Worm (Caenorhabditis elegans): ENCODE measurements around the gene srh-291.

The srh-291 gene

DNA sequence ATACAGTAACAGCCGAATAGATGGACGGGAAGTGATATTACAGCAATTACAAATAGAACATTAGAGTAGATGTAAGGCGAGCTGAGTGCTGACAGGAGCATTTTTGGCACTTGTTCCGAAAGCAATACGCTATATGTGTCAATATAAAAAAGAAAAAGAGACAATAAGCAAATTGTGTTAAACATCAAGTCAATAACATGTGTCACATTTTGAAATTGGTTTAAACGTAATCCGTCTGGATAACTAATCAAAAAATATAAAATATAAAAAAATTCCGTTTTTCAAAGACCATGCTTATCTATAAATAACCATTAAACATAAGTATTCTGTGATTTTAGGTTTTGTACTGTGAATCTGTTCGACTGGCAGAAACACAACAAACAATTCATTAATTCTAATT is 9.8 kb upstream of the srh-291 start, which contains the start of gene srh-288:
Gene srh-288, minus strand, starts transcription at position 101 of the 400 bp plus-strand sequence.
- TF ChIP-seq hlh-8 (tag; optimal IDR thresholded peaks at IDR 0.05) (no peak), ttx-3 (tag; optimal IDR thresholded peaks at IDR 0.05) (no peak), ceh-22 (tag; optimal IDR thresholded peaks at IDR 0.05) (no peak), nhr-11 (tag; optimal IDR thresholded peaks at IDR 0.05) (no peak), C08G9.2 (tag; optimal IDR thresholded peaks at IDR 0.05) (no peak), fkh-10 (GFP tag; optimal IDR thresholded peaks at IDR 0.05) (no peak), ceh-48 (tag; optimal IDR thresholded peaks at IDR 0.05) (no peak), unc-86 (tag; optimal IDR thresholded peaks at IDR 0.05) (no peak), F13H6.1 (tag; optimal IDR thresholded peaks at IDR 0.05) (no peak), ceh-9 (tag; optimal IDR thresholded peaks at IDR 0.05) (no peak), nfya-1 (tag; optimal IDR thresholded peaks at IDR 0.05) (no peak), ceh-31 (tag; optimal IDR thresholded peaks at IDR 0.05) (no peak), sox-4 (tag; optimal IDR thresholded peaks at IDR 0.05) (no peak), ceh-45 (GFP tag; IDR thresholded peaks at IDR 0.05) (no peak), pax-1 (tag; optimal IDR thresholded peaks at IDR 0.05) (no peak)

DNA sequence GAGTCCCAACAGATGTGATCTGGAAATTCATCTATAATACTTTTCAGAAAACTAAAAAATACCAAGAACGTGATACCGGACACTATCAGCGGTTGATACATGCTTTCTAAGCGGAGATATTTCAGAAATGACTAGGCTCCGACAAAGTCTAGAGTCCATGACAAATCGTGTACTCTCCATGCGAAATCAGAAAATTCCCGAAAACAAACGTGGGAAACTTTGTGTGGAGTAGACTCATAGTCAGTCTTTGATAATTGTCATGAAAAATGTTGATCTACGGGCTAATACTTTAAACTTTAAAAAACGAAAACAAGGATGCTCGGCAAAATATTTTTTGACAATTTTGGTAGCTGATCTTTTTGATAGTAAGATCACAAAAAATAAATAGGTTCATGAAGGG is 6.6 kb upstream of the srh-291 start, which contains the start of gene srx-18:
Gene srx-18, minus strand, starts transcription at position 101 of the 400 bp plus-strand sequence.
- TF ChIP-seq ceh-6 (GFP tag; optimal IDR thresholded peaks at IDR 0.05) (no peak), mec-3 (tag; optimal IDR thresholded peaks at IDR 0.05; ENCODE audit: borderline replicate concordance) (no peak), dve-1 (tag; optimal IDR thresholded peaks at IDR 0.05) (no peak), pat-9 (tag; optimal IDR thresholded peaks at IDR 0.05) (no peak), sox-4 (tag; optimal IDR thresholded peaks at IDR 0.05) (no peak), eyg-1 (tag; optimal IDR thresholded peaks at IDR 0.05) (no peak), Y22D7AL.16 (tag; optimal IDR thresholded peaks at IDR 0.05) (no peak), madf-2 (tag; optimal IDR thresholded peaks at IDR 0.05) (no peak), syd-9 (tag; optimal IDR thresholded peaks at IDR 0.05) (no peak), ceh-18 (tag; optimal IDR thresholded peaks at IDR 0.05) (no peak)

DNA sequence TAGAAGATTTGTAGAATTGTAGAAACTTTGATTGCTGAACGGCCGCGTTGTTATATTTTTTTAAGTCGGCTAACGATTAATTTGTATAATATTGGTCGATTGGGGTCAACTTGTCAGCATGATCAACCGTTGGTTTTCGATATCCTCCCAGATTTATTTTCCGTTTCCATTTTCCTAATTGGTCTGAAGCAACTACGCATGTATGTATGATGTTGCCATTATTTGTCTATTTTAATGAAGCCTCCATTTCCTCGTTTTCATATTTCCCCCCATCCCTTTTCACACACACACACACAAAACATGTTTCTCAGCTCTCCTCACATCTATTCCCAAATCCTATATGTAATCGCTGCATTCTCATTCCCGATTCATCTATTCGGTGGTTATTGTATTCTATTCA is 4.9 kb upstream of the srh-291 start, which contains the start of gene srh-287:
Gene srh-287, plus strand, starts transcription at position 301 of the 400 bp plus-strand sequence.
- no peak for TF ChIP-seq pat-9 (tag; optimal IDR thresholded peaks at IDR 0.05)
- TF ChIP-seq T23F11.4 (GFP tag; optimal IDR thresholded peaks at IDR 0.05): no peak

DNA sequence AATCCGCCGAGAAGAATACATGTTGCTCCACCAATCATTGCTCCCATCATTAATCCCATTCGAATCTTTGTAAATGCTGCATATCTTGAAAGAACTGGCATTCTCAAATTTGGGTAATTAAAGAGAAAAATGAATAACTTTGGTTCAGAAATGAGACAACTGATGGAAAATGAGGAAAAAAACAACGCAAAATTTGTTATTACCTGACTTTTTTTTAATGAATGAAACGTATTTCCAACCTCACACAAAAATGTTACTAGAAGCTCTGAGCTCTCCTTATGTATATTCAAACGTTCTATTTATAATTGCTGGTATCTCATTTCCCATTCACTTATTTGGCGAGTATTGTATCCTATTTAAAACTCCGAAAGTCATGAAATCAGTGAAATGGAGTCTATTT is 2.9 kb upstream of the srh-291 start, which contains the start of the genes Y94A7B.11 and srh-292:
Gene Y94A7B.11, minus strand, starts transcription at position 101 of the 400 bp plus-strand sequence.
Gene srh-292, plus strand, starts transcription at position 251 of the 400 bp plus-strand sequence.
- TF ChIP-seq hlh-8 (tag; optimal IDR thresholded peaks at IDR 0.05) (no peak), nhr-11 (tag; optimal IDR thresholded peaks at IDR 0.05) (no peak), ahr-1 (tag; optimal IDR thresholded peaks at IDR 0.05) (no peak), madf-2 (tag; optimal IDR thresholded peaks at IDR 0.05) (no peak), ceh-9 (tag; optimal IDR thresholded peaks at IDR 0.05) (no peak), fkh-6 (tag; optimal IDR thresholded peaks at IDR 0.05) (no peak), nhr-232 (tag; optimal IDR thresholded peaks at IDR 0.05) (no peak), ceh-30 (tag; optimal IDR thresholded peaks at IDR 0.05) (no peak), rnt-1 (tag; optimal IDR thresholded peaks at IDR 0.05) (no peak), C08G9.2 (tag; optimal IDR thresholded peaks at IDR 0.05) (no peak), ceh-6 (GFP tag; optimal IDR thresholded peaks at IDR 0.05) (no peak), F13H6.1 (tag; optimal IDR thresholded peaks at IDR 0.05) (no peak), hlh-6 (tag; optimal IDR thresholded peaks at IDR 0.05) (no peak)

DNA sequence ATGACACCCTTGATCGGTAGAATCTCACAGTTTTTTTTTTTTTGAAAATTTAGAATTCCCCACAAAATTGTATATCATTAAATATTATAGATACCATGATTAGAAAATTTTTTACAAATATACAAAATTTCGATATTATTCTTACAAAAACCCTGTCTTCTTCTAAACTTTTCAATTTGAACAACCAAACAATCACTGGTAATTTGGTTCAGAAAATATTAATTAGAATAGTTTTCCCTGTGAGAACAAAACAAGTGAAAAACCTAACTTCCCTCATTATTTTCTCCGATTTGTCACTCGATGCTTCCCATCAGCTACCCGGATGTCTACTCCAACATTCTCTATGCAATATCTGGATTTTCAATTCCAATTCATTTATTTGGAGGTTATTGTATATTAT is 4.6 kb downstream of the srh-291 start, which contains the start of gene srh-296:
Gene srh-296, plus strand, starts transcription at position 301 of the 400 bp plus-strand sequence.
- no peak for TF ChIP-seq unc-42 (tag; optimal IDR thresholded peaks at IDR 0.05)
- TF ChIP-seq ceh-24 (tag; optimal IDR thresholded peaks at IDR 0.05): no peak
- no peak for TF ChIP-seq ceh-14 (tag; optimal IDR thresholded peaks at IDR 0.05)
- no peak for TF ChIP-seq T23F11.4 (GFP tag; optimal IDR thresholded peaks at IDR 0.05)
- TF ChIP-seq tbx-7 (tag; optimal IDR thresholded peaks at IDR 0.05): no peak
- TF ChIP-seq hlh-13 (GFP tag; optimal IDR thresholded peaks at IDR 0.05): no peak
- TF ChIP-seq che-1 (tag; optimal IDR thresholded peaks at IDR 0.05): no peak
- TF ChIP-seq lim-6 (tag; optimal IDR thresholded peaks at IDR 0.05): no peak
- TF ChIP-seq K02D7.2 (tag; optimal IDR thresholded peaks at IDR 0.05): no peak
- TF ChIP-seq ahr-1 (tag; optimal IDR thresholded peaks at IDR 0.05): no peak
- no peak for TF ChIP-seq hlh-6 (tag; optimal IDR thresholded peaks at IDR 0.05)
- no peak for TF ChIP-seq ceh-22 (tag; optimal IDR thresholded peaks at IDR 0.05)
- no peak for TF ChIP-seq ceh-19 (GFP tag; optimal IDR thresholded peaks at IDR 0.05)
- TF ChIP-seq K09A11.1 (tag; optimal IDR thresholded peaks at IDR 0.05; ENCODE audit: insufficient read depth): no peak
- TF ChIP-seq ceh-31 (tag; optimal IDR thresholded peaks at IDR 0.05): no peak
- TF ChIP-seq ets-4 (tag; optimal IDR thresholded peaks at IDR 0.05): no peak
- no peak for TF ChIP-seq dve-1 (tag; optimal IDR thresholded peaks at IDR 0.05)
- TF ChIP-seq ztf-16 (tag; optimal IDR thresholded peaks at IDR 0.05): no peak
- TF ChIP-seq ceh-6 (GFP tag; optimal IDR thresholded peaks at IDR 0.05): no peak
- no peak for TF ChIP-seq ceh-18 (tag; optimal IDR thresholded peaks at IDR 0.05)
